Worm (Caenorhabditis elegans) whole organism, young adult: Measurements from ENCODE around the gene nhr-210.

ENCODE experiments used
- B0019.2 ChIP-seq: fragments of 200-800 bp; sonication (Bioruptor generic); conservative IDR thresholded peaks from 2 replicates; pipeline ENCODE4 v1.3.6; 2022; ENCODE audit warnings: missing genetic modification reagents, missing genetic modification characterization, missing compliant biosample characterization
- F10E7.11 ChIP-seq: sonication (generic microtip); optimal IDR thresholded peaks from 2 replicates; lab custom pipeline; 2017; ENCODE audit warnings: mild to moderate bottlenecking, missing genetic modification characterization, moderate library complexity, missing compliant biosample characterization
- F37B4.10 ChIP-seq: fragments of 200-800 bp; sonication (Bioruptor generic); IDR thresholded peaks from 2 replicates; pipeline ENCODE4 v1.3.6; 2022; ENCODE audit warnings: missing genetic modification characterization, missing compliant biosample characterization
- F39B2.1 ChIP-seq: fragments of 200-800 bp; sonication (Bioruptor generic); IDR thresholded peaks from 2 replicates; pipeline ENCODE4 v1.3.6; 2022; ENCODE audit warnings: missing genetic modification reagents, missing genetic modification characterization, missing compliant biosample characterization
- F52B5.7 ChIP-seq: sonication (generic microtip); optimal IDR thresholded peaks from 2 replicates; lab custom pipeline; 2016; ENCODE audit warnings: mild to moderate bottlenecking, missing genetic modification characterization, missing compliant biosample characterization
- F55B11.4 ChIP-seq: sonication (generic microtip); optimal IDR thresholded peaks from 2 replicates; lab custom pipeline; 2016; ENCODE audit warnings: missing compliant biosample characterization, missing genetic modification characterization, borderline replicate concordance; ENCODE audit not compliant: insufficient read depth
- Y53F4B.3 ChIP-seq: fragments of 200-800 bp; sonication (Bioruptor generic); IDR thresholded peaks from 2 replicates; pipeline ENCODE4 v1.3.6; 2022; ENCODE audit warnings: missing genetic modification reagents, missing genetic modification characterization, missing compliant biosample characterization
- Y79H2A.3 ChIP-seq: fragments of 200-800 bp; sonication (Bioruptor generic); conservative IDR thresholded peaks from 2 replicates; pipeline ENCODE4 v1.3.6; 2022; ENCODE audit warnings: missing genetic modification reagents, missing genetic modification characterization, missing compliant biosample characterization
- athp-1 ChIP-seq: sonication (generic microtip); optimal IDR thresholded peaks from 2 replicates; lab custom pipeline; 2017; ENCODE audit warnings: mild to moderate bottlenecking, missing genetic modification characterization, missing compliant biosample characterization
- ceh-79 ChIP-seq: sonication (generic microtip); optimal IDR thresholded peaks from 2 replicates; lab custom pipeline; 2017; ENCODE audit warnings: mild to moderate bottlenecking, missing genetic modification characterization, missing compliant biosample characterization
- chd-7 ChIP-seq: sonication (generic microtip); optimal IDR thresholded peaks from 2 replicates; lab custom pipeline; 2016; ENCODE audit warnings: mild to moderate bottlenecking, missing genetic modification characterization, moderate library complexity, missing compliant biosample characterization
- dox-1 ChIP-seq: fragments of 200-800 bp; sonication (Bioruptor generic); IDR thresholded peaks from 2 replicates; pipeline ENCODE4 v1.3.6; 2022; ENCODE audit warnings: missing genetic modification reagents, missing genetic modification characterization, missing compliant biosample characterization
- efl-1 ChIP-seq: fragments of 150-350 bp; optimal IDR thresholded peaks from 2 replicates; lab custom pipeline; 2014; ENCODE audit warnings: missing biosample characterization, missing genetic modification reagents, missing genetic modification characterization
- egl-18 ChIP-seq: fragments of 200-800 bp; sonication (Bioruptor generic); IDR thresholded peaks from 2 replicates; pipeline ENCODE4 v1.3.6; 2022; ENCODE audit warnings: missing genetic modification reagents, missing genetic modification characterization, missing compliant biosample characterization
- egrh-3 ChIP-seq: fragments of 200-800 bp; sonication (Bioruptor generic); IDR thresholded peaks from 2 replicates; pipeline ENCODE4 v1.3.6; 2022; ENCODE audit warnings: missing genetic modification reagents, missing genetic modification characterization, missing compliant biosample characterization
- ets-4 ChIP-seq: fragments of 200-800 bp; sonication (Bioruptor generic); optimal IDR thresholded peaks from 2 replicates; lab custom pipeline; 2018; ENCODE audit warnings: mild to moderate bottlenecking, missing genetic modification characterization, missing compliant biosample characterization
- gei-17 ChIP-seq: fragments of 200-800 bp; sonication (Bioruptor generic); optimal IDR thresholded peaks from 2 replicates; lab custom pipeline; 2018; ENCODE audit warnings: mild to moderate bottlenecking, missing genetic modification characterization, missing compliant biosample characterization
- hmg-1.2 ChIP-seq: fragments of 200-800 bp; sonication (Bioruptor generic); IDR thresholded peaks from 2 replicates; pipeline ENCODE4 v1.3.6; 2022; ENCODE audit warnings: missing genetic modification reagents, missing genetic modification characterization, missing compliant biosample characterization
- hrde-1 ChIP-seq: sonication (generic microtip); optimal IDR thresholded peaks from 2 replicates; lab custom pipeline; 2016; ENCODE audit warnings: missing genetic modification characterization, mild to moderate bottlenecking, missing compliant biosample characterization, moderate library complexity, missing genotype, missing genetic modification reagents, borderline replicate concordance
- hsf-1 ChIP-seq: fragments of 200-800 bp; sonication (Bioruptor generic); IDR thresholded peaks from 2 replicates; pipeline ENCODE4 v1.3.6; 2022; ENCODE audit warnings: missing genetic modification reagents, missing genetic modification characterization, missing compliant biosample characterization
- lin-35 ChIP-seq, 3 experiments: fragments of 150-350 bp in 2 of 3; sonication (generic microtip) in 1 of 3; optimal IDR thresholded peaks; 2 replicates each; lab custom pipeline; 2014 to 2018; ENCODE audit warnings: missing biosample characterization in 3 of 3, missing genetic modification characterization in 3 of 3, missing genetic modification reagents in 3 of 3
- lsl-1 ChIP-seq: fragments of 200-800 bp; sonication (Bioruptor generic); optimal IDR thresholded peaks from 2 replicates; lab custom pipeline; 2018; ENCODE audit warnings: mild to moderate bottlenecking, missing genetic modification characterization, moderate library complexity, missing compliant biosample characterization
- madf-10 ChIP-seq: sonication (generic microtip); optimal IDR thresholded peaks from 2 replicates; lab custom pipeline; 2016; ENCODE audit warnings: mild to moderate bottlenecking, missing genetic modification characterization, missing compliant biosample characterization
- madf-3 ChIP-seq: fragments of 200-800 bp; sonication (Bioruptor generic); IDR thresholded peaks from 2 replicates; pipeline ENCODE4 v1.3.6; 2022; ENCODE audit warnings: missing genetic modification reagents, missing genetic modification characterization, missing compliant biosample characterization
- mel-28 ChIP-seq: sonication (generic microtip); optimal IDR thresholded peaks from 2 replicates; lab custom pipeline; 2016; ENCODE audit warnings: borderline replicate concordance, mild to moderate bottlenecking, missing genetic modification characterization, missing compliant biosample characterization
- nfya-1 ChIP-seq: sonication (generic microtip); optimal IDR thresholded peaks from 2 replicates; lab custom pipeline; 2017; ENCODE audit warnings: antibody characterized with exemption, missing compliant biosample characterization, missing genetic modification characterization, borderline replicate concordance; ENCODE audit not compliant: insufficient read depth
- nfya-2 ChIP-seq: fragments of 200-800 bp; sonication (Bioruptor generic); IDR thresholded peaks from 2 replicates; pipeline ENCODE4 v1.3.6; 2022; ENCODE audit warnings: missing genetic modification reagents, missing genetic modification characterization, missing compliant biosample characterization
- nhr-179 ChIP-seq: sonication (generic microtip); optimal IDR thresholded peaks from 2 replicates; lab custom pipeline; 2016; ENCODE audit warnings: mild to moderate bottlenecking, missing genetic modification characterization, missing compliant biosample characterization
- nhr-80 ChIP-seq: sonication (generic microtip); optimal IDR thresholded peaks from 2 replicates; lab custom pipeline; 2016; ENCODE audit warnings: missing genetic modification characterization, missing compliant biosample characterization
- snpc-1.1 ChIP-seq: sonication (generic microtip); optimal IDR thresholded peaks from 2 replicates; lab custom pipeline; 2017; ENCODE audit warnings: missing genetic modification characterization, mild to moderate bottlenecking, missing compliant biosample characterization, antibody characterized with exemption, moderate library complexity, missing genotype, missing genetic modification reagents; ENCODE audit not compliant: insufficient read depth
- snpc-4 ChIP-seq, 5 experiments: fragments of 150-350 bp in 1 of 5; sonication (generic microtip) in 4 of 5; optimal IDR thresholded peaks; 2 replicates each; lab custom pipeline; 2014 to 2018; ENCODE audit warnings: missing genetic modification characterization in 5 of 5, missing biosample characterization in 3 of 5, antibody characterized with exemption in 2 of 5, mild to moderate bottlenecking in 2 of 5, missing compliant biosample characterization in 2 of 5, missing genotype in 2 of 5, moderate library complexity in 2 of 5, missing genetic modification reagents in 1 of 5
- ztf-22 ChIP-seq: fragments of 200-800 bp; sonication (Bioruptor generic); optimal IDR thresholded peaks from 2 replicates; lab custom pipeline; 2018; ENCODE audit warnings: mild to moderate bottlenecking, missing genetic modification characterization, moderate library complexity, missing compliant biosample characterization
- ztf-25 ChIP-seq: fragments of 200-800 bp; sonication (Bioruptor generic); IDR thresholded peaks from 2 replicates; pipeline ENCODE4 v1.3.6; 2022; ENCODE audit warnings: missing genetic modification reagents, missing genetic modification characterization, missing compliant biosample characterization
- ztf-28 ChIP-seq: fragments of 200-800 bp; sonication (Bioruptor generic); IDR thresholded peaks from 2 replicates; pipeline ENCODE4 v1.3.6; 2022; ENCODE audit warnings: missing genetic modification reagents, missing genetic modification characterization, missing compliant biosample characterization

The nhr-210 gene

ce11 chrV:521517-521916 is 2.2 kb upstream of the nhr-210 start, which contains the start of gene srw-107:
TSS of gene srw-107 (minus strand) at chrV:521617.
- TF ChIP-seq egrh-3 (GFP tag; lab: Robert Waterston, UW) (no peak), Y79H2A.3 (GFP tag; lab: Robert Waterston, UW) (no peak), F37B4.10 (no peak)

ce11 chrV:512420-512819 is 6.9 kb downstream of the nhr-210 start, which contains the start of gene srh-37:
TSS of gene srh-37 (minus strand) at chrV:512520.
- TF ChIP-seq snpc-4 (GFP tag; optimal IDR thresholded peaks at IDR 0.05; lab: Kevin White, UChicago), result no peak
- TF ChIP-seq snpc-4 (tag; optimal IDR thresholded peaks at IDR 0.05; lab: Kevin White, UChicago), result no peak
- no peak for TF ChIP-seq hmg-1.2 (GFP tag; lab: Robert Waterston, UW)
- no peak for TF ChIP-seq F10E7.11 (tag; lab: Kevin White, UChicago)
- no peak for TF ChIP-seq nhr-179 (tag; lab: Kevin White, UChicago)
- TF ChIP-seq hrde-1 (tag; lab: Kevin White, UChicago), result no peak
- no peak for TF ChIP-seq lin-35 (GFP tag; optimal IDR thresholded peaks at IDR 0.05; lab: Kevin White, UChicago)
- TF ChIP-seq nfya-2 (GFP tag; lab: Robert Waterston, UW), result no peak
- TF ChIP-seq snpc-1.1 (tag; lab: Kevin White, UChicago), result no peak
- TF ChIP-seq lsl-1 (GFP tag; lab: Kevin White, UChicago), result no peak
- no peak for TF ChIP-seq nhr-80 (tag; lab: Kevin White, UChicago)
- TF ChIP-seq madf-3 (GFP tag; lab: Robert Waterston, UW), result no peak
- no peak for TF ChIP-seq gei-17 (GFP tag; lab: Kevin White, UChicago)
- TF ChIP-seq athp-1, result no peak
- no peak for TF ChIP-seq ets-4 (GFP tag; lab: Kevin White, UChicago)
- no peak for TF ChIP-seq hsf-1 (GFP tag; lab: Robert Waterston, UW)
- TF ChIP-seq B0019.2 (GFP tag; lab: Robert Waterston, UW), result no peak

DNA sequence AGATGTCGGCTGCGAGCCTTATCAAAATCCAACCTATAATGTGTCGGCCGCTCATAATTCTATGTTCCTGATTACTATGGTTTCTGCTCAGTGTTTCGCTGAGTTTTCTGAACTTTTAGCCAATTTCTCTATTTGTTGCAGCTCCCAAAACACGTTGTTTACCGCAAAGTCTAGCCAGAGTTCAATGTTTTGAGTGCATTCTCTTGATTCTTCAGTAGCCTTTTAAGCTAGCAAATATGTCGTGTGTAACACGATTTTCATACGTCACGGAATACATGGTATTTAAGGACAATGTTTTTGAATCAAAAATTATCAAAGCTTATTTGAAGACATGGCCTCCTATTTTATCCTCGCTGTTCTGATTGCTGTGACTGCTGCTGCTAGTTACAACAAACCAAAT is 14.2 kb downstream of the nhr-210 start, which contains the start of gene srlf-19:
TSS of gene srlf-19 (plus strand) at position 301 of the 400 bp plus-strand sequence.
- TF ChIP-seq ztf-25 (GFP tag; lab: Robert Waterston, UW) (no peak), nfya-2 (GFP tag; lab: Robert Waterston, UW) (no peak), F55B11.4 (tag; lab: Kevin White, UChicago) (no peak), ztf-28 (GFP tag; lab: Robert Waterston, UW) (no peak)
- TF ChIP-seq, all 124 proteins: peak for 0

- TF ChIP-seq ceh-79 (tag; lab: Kevin White, UChicago) (no peak), nfya-2 (GFP tag; lab: Robert Waterston, UW) (no peak), egl-18 (no peak), mel-28 (tag; lab: Kevin White, UChicago) (no peak), snpc-4 (GFP tag; optimal IDR thresholded peaks at IDR 0.05; lab: Kevin White, UChicago) (no peak), snpc-4 (tag; optimal IDR thresholded peaks at IDR 0.05; lab: Kevin White, UChicago) (no peak), F10E7.11 (tag; lab: Kevin White, UChicago) (no peak), Y53F4B.3 (GFP tag; lab: Robert Waterston, UW) (no peak), F39B2.1 (GFP tag; lab: Robert Waterston, UW) (no peak), ztf-22 (GFP tag; lab: Kevin White, UChicago) (no peak), egrh-3 (GFP tag; lab: Robert Waterston, UW) (no peak), chd-7 (tag; lab: Kevin White, UChicago) (no peak), dox-1 (no peak), F52B5.7 (tag; lab: Kevin White, UChicago) (no peak), nfya-1 (tag; lab: Kevin White, UChicago) (no peak), efl-1 (no peak), madf-10 (tag; lab: Kevin White, UChicago) (no peak)
These were observed 15.6 kb downstream of the nhr-210 start, which contains the start of gene srlf-35 for ce11 chrV:503728-504127. TSS of gene srlf-35 (plus strand) at chrV:504028.
